Fruit fly (Drosophila melanogaster): Measurements from ENCODE around the gene CG33271.

The CG33271 gene

dm6 chr3L:11577395-11577794 lies at the start of gene CG33271:
TSS of gene CG33271 (minus strand) at chr3L:11577495.
- TF ChIP-seq CG8478 (optimal IDR thresholded peaks at IDR 0.05) (no peak), CTCF (optimal IDR thresholded peaks at IDR 0.05) (no peak)

DNA sequence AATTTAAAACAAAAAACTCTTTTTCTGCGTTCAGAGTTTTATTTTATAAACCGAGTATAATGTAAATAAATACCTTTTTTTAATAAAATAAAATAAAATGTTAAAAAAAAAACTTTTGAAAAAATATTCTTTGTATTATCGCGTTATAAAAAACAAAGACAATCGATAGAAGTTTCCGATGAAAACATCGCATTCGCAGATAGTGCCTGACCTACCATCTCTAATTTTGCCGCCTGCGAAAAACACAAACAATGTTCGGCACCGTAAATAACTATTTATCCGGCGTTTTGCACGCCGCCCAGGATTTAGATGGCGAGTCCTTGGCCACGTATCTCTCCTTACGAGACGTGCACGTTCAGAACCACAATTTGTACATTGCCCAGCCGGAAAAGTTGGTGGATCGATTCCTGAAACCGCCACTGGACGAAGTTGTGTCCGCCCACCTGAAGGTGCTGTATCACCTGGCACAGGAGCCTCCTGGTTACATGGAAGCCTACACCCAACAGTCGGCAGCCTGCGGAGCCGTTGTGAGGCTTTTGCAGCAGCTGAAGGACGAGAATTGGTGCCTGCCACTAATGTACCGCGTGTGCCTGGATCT lies 49.0 kb upstream of the CG33271 start, which contains the start of gene PCID2:
Gene PCID2 (plus strand): TSS at position 213 of the 598 bp plus-strand sequence.
- TF ChIP-seq CTCF (optimal IDR thresholded peaks at IDR 0.05) = no peak
- TF ChIP-seq CG8478 (optimal IDR thresholded peaks at IDR 0.05) = no peak

DNA sequence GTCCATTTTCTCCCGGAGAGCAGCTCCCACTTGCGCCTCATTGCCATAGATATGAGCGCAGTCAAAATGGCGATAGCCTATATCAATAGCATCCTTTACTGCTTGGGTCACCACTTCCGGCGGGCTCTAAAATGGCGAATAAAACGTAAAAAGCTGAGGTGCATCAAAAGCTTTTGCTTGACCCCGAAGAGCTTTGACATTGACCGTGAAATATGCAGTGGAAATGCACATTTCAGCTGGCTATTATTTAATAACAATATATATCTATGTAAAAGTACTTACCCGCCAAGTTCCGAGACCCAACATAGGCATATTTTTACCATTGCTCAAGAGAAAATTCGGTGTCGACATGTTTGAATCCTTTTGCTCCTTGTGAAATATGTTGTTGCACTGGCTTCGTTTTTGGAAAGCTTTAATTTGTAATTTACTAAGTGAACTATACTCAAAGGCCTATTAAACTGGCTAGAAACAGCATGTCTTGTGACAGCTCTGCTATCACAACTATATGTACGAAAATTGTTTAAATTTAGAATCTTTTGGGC lies 48.4 kb upstream of the CG33271 start, which contains the start of gene CG6083:
Gene CG6083 (minus strand): TSS at position 492 of the 542 bp plus-strand sequence.
- TF ChIP-seq CTCF (optimal IDR thresholded peaks at IDR 0.05) = no peak
- no peak for TF ChIP-seq CG8478 (optimal IDR thresholded peaks at IDR 0.05)

DNA sequence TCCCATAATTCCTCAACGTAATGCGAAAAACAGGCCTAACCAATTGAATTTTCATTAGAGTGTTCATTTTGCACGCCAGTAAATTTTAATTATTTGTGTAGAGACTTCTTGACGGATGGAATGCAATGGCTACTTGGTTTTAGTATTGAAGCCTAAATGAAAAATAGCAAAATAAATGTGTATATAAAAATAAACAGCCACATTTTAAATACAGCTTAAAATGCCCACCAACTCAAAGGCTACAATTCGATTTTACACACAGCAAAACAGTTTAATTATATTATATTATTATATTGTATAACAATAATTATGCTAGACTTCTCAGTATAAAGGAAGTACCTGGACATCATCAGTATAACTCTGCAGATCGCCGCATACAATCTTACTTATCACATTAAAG lies 47.0 kb upstream of the CG33271 start, which contains the start of gene Akr1B:
Gene Akr1B (minus strand): TSS at position 101 of the 400 bp plus-strand sequence.
- TF ChIP-seq CTCF (optimal IDR thresholded peaks at IDR 0.05) = no peak
- TF ChIP-seq CG8478 (optimal IDR thresholded peaks at IDR 0.05) = no peak

DNA sequence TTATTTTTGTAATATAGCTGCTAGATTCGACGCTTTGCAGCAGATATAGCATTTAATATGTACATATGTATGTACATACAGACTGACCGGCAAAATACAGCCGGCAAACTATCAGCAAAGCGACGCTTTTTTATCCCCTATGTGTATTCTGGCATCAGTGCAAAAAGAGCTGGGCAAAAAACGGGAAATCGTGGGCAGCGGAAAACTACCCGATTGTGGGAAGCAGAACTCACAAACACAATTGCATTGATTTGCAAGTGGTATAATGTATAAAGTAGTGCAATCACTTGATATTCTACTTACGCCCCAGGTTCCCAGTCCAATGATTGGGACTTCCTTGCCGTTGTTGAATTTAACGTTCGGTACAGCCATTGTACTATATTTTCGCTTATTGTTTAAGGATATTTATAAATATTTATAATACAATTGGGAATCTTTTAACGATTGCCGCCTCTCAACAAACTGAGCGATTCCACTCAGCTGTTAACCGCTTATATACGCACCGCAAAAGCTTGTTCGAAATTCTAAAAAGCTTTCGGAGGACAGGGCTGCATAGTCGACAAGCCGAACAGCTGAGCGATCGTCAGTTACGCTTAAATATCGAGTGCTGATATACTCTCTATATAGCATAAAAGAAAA lies 46.1 kb upstream of the CG33271 start:
- TF ChIP-seq CG8478 (optimal IDR thresholded peaks at IDR 0.05) (no peak), CTCF (optimal IDR thresholded peaks at IDR 0.05) (no peak)

dm6 chr3L:11622750-11623149 lies 45.5 kb upstream of the CG33271 start:
- no peak for TF ChIP-seq CTCF (optimal IDR thresholded peaks at IDR 0.05)
- TF ChIP-seq CG8478 (optimal IDR thresholded peaks at IDR 0.05) = no peak

dm6 chr3L:11620001-11620400 lies 42.7 kb upstream of the CG33271 start, which contains the start of gene Muc68Ca:
TSS of gene Muc68Ca (minus strand) at chr3L:11620101.
- no peak for TF ChIP-seq CTCF (optimal IDR thresholded peaks at IDR 0.05)
- TF ChIP-seq CG8478 (optimal IDR thresholded peaks at IDR 0.05) = no peak

DNA sequence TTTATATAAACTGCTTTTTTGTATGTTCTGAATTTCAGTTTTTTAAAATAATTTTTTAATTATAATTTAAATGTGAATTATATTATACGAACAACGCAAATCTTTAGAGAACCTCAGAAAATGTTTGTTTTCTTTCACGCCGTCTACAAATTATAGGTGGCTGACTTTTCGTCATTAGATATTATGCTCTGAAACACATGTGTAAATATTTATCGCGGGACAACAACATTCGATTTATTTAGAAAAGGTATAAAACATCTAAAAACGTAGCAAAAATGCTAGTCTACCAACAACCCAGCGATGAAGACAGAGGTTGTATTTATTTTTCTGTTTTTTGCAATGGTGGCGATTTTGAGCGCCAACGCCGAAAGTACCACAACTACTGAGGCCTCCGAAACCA lies 32.5 kb upstream of the CG33271 start, which contains the start of gene CG42832:
Gene CG42832 (plus strand): TSS at position 301 of the 400 bp plus-strand sequence.
- TF ChIP-seq CG8478 (optimal IDR thresholded peaks at IDR 0.05) (no peak), CTCF (optimal IDR thresholded peaks at IDR 0.05) (no peak)

DNA sequence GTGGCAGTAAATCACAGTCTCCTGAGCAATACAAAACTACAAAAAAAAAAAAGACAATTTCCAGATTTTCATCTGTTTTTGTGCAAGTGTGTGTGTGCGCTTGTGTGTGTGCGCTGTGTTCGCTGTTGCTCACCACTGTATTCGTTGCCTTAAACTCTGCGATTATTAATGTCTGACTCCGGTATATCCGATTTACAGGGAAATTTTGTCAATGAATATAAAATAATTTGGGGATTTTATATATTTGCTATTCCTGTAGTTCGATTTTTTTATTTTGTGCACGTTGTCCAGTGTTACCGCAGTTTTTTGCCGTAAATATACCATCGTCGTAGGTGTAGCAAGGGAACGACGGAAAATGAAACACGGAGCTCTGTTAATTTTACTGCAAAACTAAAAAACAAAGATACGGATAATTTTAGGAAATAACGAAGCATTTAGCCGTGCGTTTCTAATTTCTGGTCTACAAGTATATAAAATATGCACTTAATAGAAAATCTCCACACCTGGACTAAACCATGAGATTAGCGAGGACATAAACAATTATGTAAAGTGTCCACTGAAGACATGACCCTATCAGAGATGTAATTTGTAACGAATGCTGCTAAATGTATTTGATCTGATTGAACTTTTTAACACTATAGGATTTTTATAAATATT lies 32.0 kb upstream of the CG33271 start, which contains the start of gene Duba:
Gene Duba (minus strand): TSS at position 313 of the 657 bp plus-strand sequence.
- TF ChIP-seq CG8478 (optimal IDR thresholded peaks at IDR 0.05) (no peak), CTCF (optimal IDR thresholded peaks at IDR 0.05) (no peak)

DNA sequence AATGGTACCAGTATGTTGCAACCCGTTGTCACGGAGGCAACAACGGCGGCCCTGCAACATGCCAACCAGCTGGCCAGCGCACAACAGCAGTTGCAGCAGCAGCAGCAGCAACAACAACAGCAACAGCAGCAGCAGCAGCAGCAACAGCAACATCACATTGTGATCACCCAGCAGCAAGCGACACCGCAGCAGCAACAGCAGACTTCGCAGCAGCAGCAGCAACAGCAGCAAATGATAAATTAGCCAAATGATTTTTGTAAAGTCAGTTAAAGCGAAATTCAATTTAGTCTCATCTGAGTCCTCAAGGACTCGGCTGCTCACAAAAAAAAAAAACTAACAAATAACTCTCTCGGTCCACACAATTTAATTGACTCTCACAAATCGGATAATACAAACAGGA lies 26.9 kb upstream of the CG33271 start:
- TF ChIP-seq CG8478 (optimal IDR thresholded peaks at IDR 0.05) (no peak), CTCF (optimal IDR thresholded peaks at IDR 0.05) (no peak)

DNA sequence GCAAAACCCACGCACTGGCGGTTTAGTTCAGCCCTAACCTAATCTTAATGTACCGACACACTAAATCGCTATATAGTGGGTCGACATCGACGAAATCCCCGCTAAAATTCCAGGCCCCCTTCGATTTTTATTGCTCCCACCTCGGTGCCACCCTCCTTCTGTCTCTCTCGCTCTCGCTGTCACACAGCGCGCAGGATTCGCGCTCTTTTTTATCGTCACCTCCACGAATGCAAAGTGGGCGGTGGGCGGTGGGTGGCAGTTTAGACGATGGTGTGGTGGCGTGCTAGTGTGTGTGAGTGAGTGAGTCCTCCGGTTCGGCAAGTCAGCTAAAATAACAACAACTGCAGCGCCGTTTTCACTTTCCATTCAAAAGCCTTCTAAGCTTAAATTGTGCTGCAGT lies 24.7 kb upstream of the CG33271 start:
- TF ChIP-seq CTCF (optimal IDR thresholded peaks at IDR 0.05) (no peak), CG8478 (optimal IDR thresholded peaks at IDR 0.05) (no peak)

DNA sequence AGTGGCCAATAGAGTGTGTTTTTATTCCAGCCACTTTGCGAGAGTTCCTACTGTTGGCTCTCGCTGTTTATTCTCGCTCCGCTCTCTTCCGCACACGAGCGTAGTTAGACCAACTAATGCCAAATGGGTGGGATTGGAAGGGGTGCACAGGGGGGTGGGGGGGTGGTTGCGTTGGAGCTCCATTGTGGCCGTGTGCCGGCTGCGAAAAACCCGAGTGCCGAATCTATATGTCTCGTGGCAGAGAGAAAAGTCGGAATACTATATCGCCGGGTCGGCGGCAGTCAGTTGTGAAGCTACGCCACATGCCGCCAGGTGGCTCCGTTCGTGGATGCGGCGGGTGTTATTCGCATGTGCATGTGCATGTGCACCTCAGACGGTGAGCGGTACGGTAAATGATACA lies 23.8 kb upstream of the CG33271 start:
- TF ChIP-seq CTCF (optimal IDR thresholded peaks at IDR 0.05) = no peak
- TF ChIP-seq CG8478 (optimal IDR thresholded peaks at IDR 0.05) = no peak

- TF ChIP-seq CG8478 (optimal IDR thresholded peaks at IDR 0.05) (no peak), CTCF (optimal IDR thresholded peaks at IDR 0.05) (no peak)
Observed at dm6 chr3L:11599965-11600420, 22.7 kb upstream of the CG33271 start, which contains the start of the genes CG14137 and CG46394. TSS of gene CG14137 (minus strand) at chr3L:11600065. TSS of gene CG46394 (plus strand) at chr3L:11600370.

DNA sequence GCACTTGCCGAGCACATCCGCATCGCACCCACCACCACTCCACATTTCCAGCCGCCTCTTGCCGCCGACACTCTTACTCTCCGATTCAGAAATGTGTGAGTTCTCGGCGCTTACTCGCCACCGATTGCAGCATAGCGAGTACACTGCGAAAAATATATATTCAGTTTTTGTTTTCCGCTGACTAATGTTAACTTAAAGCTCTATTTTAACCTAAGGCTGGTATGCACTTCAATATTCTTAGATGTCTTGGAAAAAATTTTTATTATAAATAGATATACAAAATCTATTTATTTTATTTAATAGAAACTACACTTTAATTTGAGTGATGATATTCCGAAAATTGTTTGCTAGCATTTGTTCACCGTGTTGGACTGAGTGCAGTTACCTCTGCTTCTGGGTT lies 22.0 kb upstream of the CG33271 start:
- TF ChIP-seq CTCF (optimal IDR thresholded peaks at IDR 0.05) = no peak
- no peak for TF ChIP-seq CG8478 (optimal IDR thresholded peaks at IDR 0.05)
